Worm (Caenorhabditis elegans): ENCODE results near the gene Y43F8C.23.

Gene Y43F8C.23

ce11 chrV:19666308-19666707 is 45.2 kb downstream of the Y43F8C.23 start:
- TF ChIP-seq ama-1 (optimal IDR thresholded peaks at IDR 0.05), result no peak
- no peak for TF ChIP-seq tbx-37 (GFP tag; conservative IDR thresholded peaks at IDR 0.05)
- TF ChIP-seq hnd-1 (tag; optimal IDR thresholded peaks at IDR 0.05), result no peak

- TF ChIP-seq ceh-36 (tag; optimal IDR thresholded peaks at IDR 0.05) (peak; percentile 71), ceh-13 (GFP tag; optimal IDR thresholded peaks at IDR 0.05) (no peak)
Observed at ce11 chrV:19664574-19664973, 47.0 kb downstream of the Y43F8C.23 start.

All from whole organism, early embryonic.